Fruit fly (Drosophila melanogaster) S2 (cell line): Measurements from ENCODE around the gene RnrL.

Experiments used
- CG8478 ChIP-seq: fragments of >200 bp; optimal IDR thresholded peaks from 2 replicates; lab custom pipeline; 2018
- CTCF ChIP-seq, 2 experiments: fragments of >200 bp; optimal IDR thresholded peaks; 2 replicates each; lab custom pipeline; 2018

DNA sequence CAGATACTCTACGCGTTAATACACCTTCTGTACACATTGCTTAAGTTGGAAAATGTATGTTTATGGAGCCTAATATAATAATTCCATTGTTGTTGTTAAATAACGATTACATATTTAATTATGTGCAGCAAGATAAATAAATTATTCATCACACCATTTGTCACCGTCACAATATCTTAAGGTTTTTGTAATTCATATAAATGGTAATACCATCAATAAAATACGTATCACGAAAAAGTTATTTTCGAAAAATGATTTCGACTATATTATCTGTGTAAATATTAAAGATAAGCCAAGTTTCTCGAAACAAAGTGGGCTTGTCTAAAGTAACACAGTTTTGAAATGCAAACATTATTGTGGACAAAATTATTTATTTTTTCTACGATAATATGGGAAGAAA is 5.6 kb downstream of the RnrL start, which contains the start of gene CG4995:
- TF ChIP-seq CG8478 (lab: Kevin White, UChicago) (no peak), CTCF (optimal IDR thresholded peaks at IDR 0.05; lab: Kevin White, UChicago) (no peak)
